Worm (Caenorhabditis elegans) whole organism, late embryonic: ENCODE measurements around the gene cul-6.

ENCODE experiments used
- C08G9.2 ChIP-seq: sonication (generic microtip); optimal IDR thresholded peaks from 2 replicates; lab custom pipeline; 2016; ENCODE audit warnings: mild to moderate bottlenecking, missing genetic modification characterization, moderate library complexity, missing compliant biosample characterization
- C38D4.7 ChIP-seq: fragments of 200-800 bp; sonication (Bioruptor generic); optimal IDR thresholded peaks from 2 replicates; lab custom pipeline; 2018; ENCODE audit warnings: mild to moderate bottlenecking, missing genetic modification characterization, moderate library complexity, missing compliant biosample characterization
- K02D7.2 ChIP-seq: sonication (generic microtip); optimal IDR thresholded peaks from 2 replicates; lab custom pipeline; 2017; ENCODE audit warnings: mild to moderate bottlenecking, missing genetic modification characterization, missing compliant biosample characterization
- ahr-1 ChIP-seq: sonication (generic microtip); optimal IDR thresholded peaks from 2 replicates; lab custom pipeline; 2016; ENCODE audit warnings: missing genetic modification characterization, missing compliant biosample characterization
- ceh-14 ChIP-seq: sonication (generic microtip); optimal IDR thresholded peaks from 2 replicates; lab custom pipeline; 2016; ENCODE audit warnings: missing genotype, missing genetic modification characterization, missing compliant biosample characterization
- ceh-18 ChIP-seq: sonication (generic microtip); optimal IDR thresholded peaks from 2 replicates; lab custom pipeline; 2016; ENCODE audit warnings: missing genetic modification characterization, missing compliant biosample characterization
- ceh-19 ChIP-seq: fragments of 200-800 bp; sonication (Bioruptor generic); optimal IDR thresholded peaks from 2 replicates; lab custom pipeline; 2018; ENCODE audit warnings: mild to moderate bottlenecking, missing genetic modification characterization, missing compliant biosample characterization
- ceh-2 ChIP-seq: sonication (generic microtip); optimal IDR thresholded peaks from 2 replicates; lab custom pipeline; 2016; ENCODE audit warnings: missing genotype, missing genetic modification characterization, missing compliant biosample characterization
- ceh-22 ChIP-seq: sonication (generic microtip); optimal IDR thresholded peaks from 2 replicates; lab custom pipeline; 2017; ENCODE audit warnings: missing biosample characterization, missing genetic modification characterization
- ceh-24 ChIP-seq: sonication (generic microtip); optimal IDR thresholded peaks from 2 replicates; lab custom pipeline; 2016; ENCODE audit warnings: mild to moderate bottlenecking, missing genetic modification characterization, missing compliant biosample characterization
- ceh-30 ChIP-seq: fragments of 150-350 bp; optimal IDR thresholded peaks from 2 replicates; lab custom pipeline; 2014; ENCODE audit warnings: missing biosample characterization, missing genetic modification characterization
- ceh-31 ChIP-seq: sonication (generic microtip); optimal IDR thresholded peaks from 2 replicates; lab custom pipeline; 2016; ENCODE audit warnings: missing genetic modification characterization, missing compliant biosample characterization
- ceh-34 ChIP-seq: sonication (generic microtip); optimal IDR thresholded peaks from 2 replicates; lab custom pipeline; 2016; ENCODE audit warnings: mild to moderate bottlenecking, missing genetic modification characterization, missing compliant biosample characterization
- ceh-45 ChIP-seq: fragments of 200-800 bp; sonication (Bioruptor generic); IDR thresholded peaks from 2 replicates; pipeline ENCODE4 v1.3.6; 2022; ENCODE audit warnings: missing genetic modification reagents, missing genetic modification characterization, missing compliant biosample characterization
- ceh-48 ChIP-seq: sonication (generic microtip); optimal IDR thresholded peaks from 2 replicates; lab custom pipeline; 2016; ENCODE audit warnings: missing genetic modification characterization, inconsistent platforms, missing compliant biosample characterization
- che-1 ChIP-seq: sonication (generic microtip); optimal IDR thresholded peaks from 2 replicates; lab custom pipeline; 2016; ENCODE audit warnings: mild to moderate bottlenecking, missing genetic modification characterization, missing compliant biosample characterization
- dve-1 ChIP-seq: sonication (generic microtip); optimal IDR thresholded peaks from 2 replicates; lab custom pipeline; 2017; ENCODE audit warnings: antibody characterized with exemption, mild to moderate bottlenecking, missing genetic modification characterization, missing compliant biosample characterization
- fkh-10 ChIP-seq: fragments of 150-350 bp; optimal IDR thresholded peaks from 2 replicates; lab custom pipeline; 2014; ENCODE audit warnings: missing biosample characterization, missing genetic modification reagents, missing genetic modification characterization
- fkh-6 ChIP-seq: sonication (generic microtip); optimal IDR thresholded peaks from 2 replicates; lab custom pipeline; 2016; ENCODE audit warnings: missing genetic modification characterization, missing compliant biosample characterization
- gmeb-2 ChIP-seq: sonication (generic microtip); optimal IDR thresholded peaks from 2 replicates; lab custom pipeline; 2016; ENCODE audit warnings: missing genetic modification characterization, inconsistent platforms, missing compliant biosample characterization
- hlh-13 ChIP-seq: fragments of 200-800 bp; sonication (Bioruptor generic); optimal IDR thresholded peaks from 2 replicates; lab custom pipeline; 2018; ENCODE audit warnings: mild to moderate bottlenecking, missing genetic modification characterization, missing compliant biosample characterization
- hlh-15 ChIP-seq: sonication (generic microtip); optimal IDR thresholded peaks from 2 replicates; lab custom pipeline; 2016; ENCODE audit warnings: missing genetic modification characterization, missing compliant biosample characterization
- hlh-30 ChIP-seq: sonication (generic microtip); optimal IDR thresholded peaks from 2 replicates; lab custom pipeline; 2017; ENCODE audit warnings: antibody characterized with exemption, missing genetic modification characterization, missing compliant biosample characterization; ENCODE audit not compliant: insufficient read depth
- hlh-6 ChIP-seq: sonication (generic microtip); optimal IDR thresholded peaks from 2 replicates; lab custom pipeline; 2016; ENCODE audit warnings: missing genotype, missing genetic modification characterization, missing compliant biosample characterization
- hlh-8 ChIP-seq: sonication (generic microtip); optimal IDR thresholded peaks from 2 replicates; lab custom pipeline; 2016; ENCODE audit warnings: missing genotype, missing genetic modification characterization, missing compliant biosample characterization
- mec-3 ChIP-seq: sonication (generic microtip); optimal IDR thresholded peaks from 2 replicates; lab custom pipeline; 2016; ENCODE audit warnings: borderline replicate concordance, missing genetic modification characterization, missing compliant biosample characterization
- nfya-1 ChIP-seq: sonication (generic microtip); optimal IDR thresholded peaks from 2 replicates; lab custom pipeline; 2017; ENCODE audit warnings: missing genetic modification characterization, mild to moderate bottlenecking, missing compliant biosample characterization, antibody characterized with exemption, moderate library complexity
- pag-3 ChIP-seq: sonication (generic microtip); optimal IDR thresholded peaks from 2 replicates; lab custom pipeline; 2016; ENCODE audit warnings: missing compliant biosample characterization, missing genetic modification characterization, borderline replicate concordance
- pat-9 ChIP-seq: fragments of 200-800 bp; sonication (Bioruptor generic); optimal IDR thresholded peaks from 2 replicates; lab custom pipeline; 2018; ENCODE audit warnings: mild to moderate bottlenecking, missing genetic modification characterization, moderate library complexity, missing compliant biosample characterization
- pha-2 ChIP-seq: sonication (generic microtip); optimal IDR thresholded peaks from 2 replicates; lab custom pipeline; 2017; ENCODE audit warnings: mild to moderate bottlenecking, missing genetic modification characterization, missing compliant biosample characterization
- pha-4 ChIP-seq: fragments of 150-350 bp; optimal IDR thresholded peaks from 2 replicates; lab custom pipeline; 2018; ENCODE audit warnings: missing biosample characterization, missing genetic modification reagents, missing genetic modification characterization
- rnt-1 ChIP-seq: sonication (generic microtip); optimal IDR thresholded peaks from 2 replicates; lab custom pipeline; 2016; ENCODE audit warnings: missing genetic modification characterization, missing compliant biosample characterization
- sdc-2 ChIP-seq: sonication (generic microtip); optimal IDR thresholded peaks from 2 replicates; lab custom pipeline; 2016; ENCODE audit warnings: missing genotype, missing genetic modification characterization, missing compliant biosample characterization
- sox-4 ChIP-seq: sonication (generic microtip); optimal IDR thresholded peaks from 2 replicates; lab custom pipeline; 2017; ENCODE audit warnings: mild to moderate bottlenecking, missing genetic modification characterization, inconsistent platforms, missing compliant biosample characterization
- syd-9 ChIP-seq: sonication (generic microtip); optimal IDR thresholded peaks from 2 replicates; lab custom pipeline; 2016; ENCODE audit warnings: mild to moderate bottlenecking, missing genetic modification characterization, moderate library complexity, missing compliant biosample characterization
- tbx-2 ChIP-seq: sonication (generic microtip); optimal IDR thresholded peaks from 2 replicates; lab custom pipeline; 2016; ENCODE audit warnings: missing genetic modification characterization, missing compliant biosample characterization
- tbx-7 ChIP-seq: sonication (generic microtip); optimal IDR thresholded peaks from 2 replicates; lab custom pipeline; 2016; ENCODE audit warnings: missing genotype, missing genetic modification characterization, missing compliant biosample characterization
- unc-42 ChIP-seq: sonication (generic microtip); optimal IDR thresholded peaks from 2 replicates; lab custom pipeline; 2016; ENCODE audit warnings: missing genotype, missing genetic modification characterization, missing compliant biosample characterization
- unc-55 ChIP-seq: sonication (generic microtip); optimal IDR thresholded peaks from 2 replicates; lab custom pipeline; 2017; ENCODE audit warnings: missing biosample characterization, missing genetic modification reagents, missing genetic modification characterization
- ztf-16 ChIP-seq: sonication (generic microtip); optimal IDR thresholded peaks from 2 replicates; lab custom pipeline; 2017; ENCODE audit warnings: missing genetic modification characterization, missing compliant biosample characterization

cul-6 gene

DNA sequence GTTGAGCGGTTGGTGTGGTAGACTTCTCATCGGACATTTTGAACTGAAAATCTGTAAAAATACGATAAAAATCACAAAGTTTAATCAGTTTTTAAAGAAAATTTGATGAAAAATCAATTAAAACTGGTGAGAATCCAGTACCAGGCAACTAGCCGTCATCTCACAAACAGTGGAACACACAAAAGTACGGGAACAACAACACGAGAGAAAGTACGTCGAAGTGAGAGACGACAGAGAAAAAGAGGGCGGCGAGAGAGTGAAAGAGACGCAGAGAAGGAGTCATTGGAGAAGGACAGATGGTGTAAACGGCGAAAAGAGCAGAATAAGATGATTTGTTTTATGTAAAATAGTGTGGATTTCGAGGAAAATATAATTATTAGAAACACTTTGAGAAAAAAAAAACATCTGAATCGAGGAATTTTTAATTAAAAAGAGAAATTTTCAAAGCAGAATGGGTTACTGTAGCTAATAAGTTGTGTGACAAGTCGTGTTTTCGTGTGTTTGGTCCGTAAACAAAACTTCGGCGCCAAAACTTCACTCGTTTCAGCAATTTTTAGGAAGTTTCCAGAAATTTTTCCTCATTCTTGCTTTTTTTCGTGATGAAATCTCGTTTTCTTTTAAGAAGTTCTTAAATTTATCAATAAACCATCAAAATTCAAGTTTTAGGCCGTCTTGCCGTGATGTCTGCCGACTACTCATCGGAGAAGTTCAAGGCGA is 22.9 kb downstream of the cul-6 start, which contains the start of the genes hsb-1 and let-99:
Gene hsb-1 (minus strand): TSS at position 51 of the 717 bp plus-strand sequence.
Gene let-99 (plus strand): TSS at position 667 of the 717 bp plus-strand sequence.
- peak; percentile 36 for TF ChIP-seq unc-55 (GFP tag; lab: Kevin White, UChicago)
- no peak for TF ChIP-seq pha-2 (tag; lab: Kevin White, UChicago)
- no peak for TF ChIP-seq C08G9.2 (tag; lab: Kevin White, UChicago)
- TF ChIP-seq ceh-22 (tag; lab: Kevin White, UChicago) = no peak
- peak; percentile 3 for TF ChIP-seq ceh-48 (tag; lab: Kevin White, UChicago)
- no peak for TF ChIP-seq ceh-30 (tag; lab: Kevin White, UChicago)
- TF ChIP-seq syd-9 (tag; lab: Kevin White, UChicago) = no peak
- no peak for TF ChIP-seq pag-3
- TF ChIP-seq hlh-8 (tag; lab: Kevin White, UChicago) = peak; percentile 5
- TF ChIP-seq ceh-18 = no peak
- TF ChIP-seq rnt-1 (tag; lab: Kevin White, UChicago) = no peak
- peak; percentile 1 for TF ChIP-seq tbx-2
- TF ChIP-seq K02D7.2 (tag; lab: Kevin White, UChicago) = no peak
- peak; percentile 34 for TF ChIP-seq ceh-31
- no peak for TF ChIP-seq fkh-10 (GFP tag; lab: Kevin White, UChicago)
- TF ChIP-seq ztf-16 (tag; lab: Kevin White, UChicago) = no peak
- TF ChIP-seq unc-42 (tag; lab: Kevin White, UChicago) = peak; percentile 35
- no peak for TF ChIP-seq ahr-1 (tag; lab: Kevin White, UChicago)
- TF ChIP-seq nfya-1 (tag; lab: Kevin White, UChicago) = peak; percentile 47
- no peak for TF ChIP-seq ceh-19 (GFP tag; lab: Kevin White, UChicago)
- no peak for TF ChIP-seq fkh-6 (tag; lab: Kevin White, UChicago)

DNA sequence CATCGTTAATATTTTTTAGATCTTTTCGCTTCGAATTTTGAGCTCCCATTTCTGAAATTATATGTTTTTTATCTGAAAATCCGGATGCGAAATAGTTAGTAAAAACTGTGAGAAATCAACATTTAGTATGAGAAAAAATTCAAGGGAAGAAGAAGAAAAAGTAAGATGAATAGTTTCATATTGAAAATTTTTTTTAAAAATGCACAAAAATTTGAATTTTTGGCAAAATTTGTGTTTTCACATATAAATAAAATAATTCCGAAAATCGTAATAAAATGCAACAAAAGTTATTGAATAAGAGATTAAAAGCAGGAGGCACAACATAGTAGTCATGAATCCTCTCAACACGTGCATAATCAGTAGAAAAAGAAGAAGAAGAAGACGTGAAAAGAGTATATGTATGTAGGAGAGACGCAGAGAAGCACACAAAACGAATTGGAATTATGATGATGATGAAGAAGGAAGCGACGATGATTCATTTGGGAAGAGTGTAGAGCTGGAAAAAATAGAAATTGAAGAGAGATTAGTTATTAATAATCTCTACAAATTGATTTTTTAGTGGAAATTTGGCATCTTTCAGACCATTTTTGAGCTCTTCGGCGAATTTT is 24.2 kb downstream of the cul-6 start, which contains the start of gene eak-7:
Gene eak-7 (minus strand): TSS at position 51 of the 608 bp plus-strand sequence.
- TF ChIP-seq pha-4 (tag; lab: Kevin White, UChicago) (no peak), ceh-48 (tag; lab: Kevin White, UChicago) (no peak), hlh-30 (tag; lab: Kevin White, UChicago) (no peak), ceh-19 (GFP tag; lab: Kevin White, UChicago) (no peak), sox-4 (tag; lab: Kevin White, UChicago) (no peak), hlh-15 (tag; lab: Kevin White, UChicago) (no peak), sdc-2 (tag; lab: Kevin White, UChicago) (no peak), ceh-34 (tag; lab: Kevin White, UChicago) (no peak), ceh-14 (tag; lab: Kevin White, UChicago) (no peak), che-1 (tag; lab: Kevin White, UChicago) (no peak), pat-9 (tag; lab: Kevin White, UChicago) (no peak), ceh-24 (tag; lab: Kevin White, UChicago) (no peak), ztf-16 (tag; lab: Kevin White, UChicago) (no peak), C38D4.7 (GFP tag; lab: Kevin White, UChicago) (no peak), mec-3 (tag; lab: Kevin White, UChicago) (no peak), hlh-13 (no peak)

DNA sequence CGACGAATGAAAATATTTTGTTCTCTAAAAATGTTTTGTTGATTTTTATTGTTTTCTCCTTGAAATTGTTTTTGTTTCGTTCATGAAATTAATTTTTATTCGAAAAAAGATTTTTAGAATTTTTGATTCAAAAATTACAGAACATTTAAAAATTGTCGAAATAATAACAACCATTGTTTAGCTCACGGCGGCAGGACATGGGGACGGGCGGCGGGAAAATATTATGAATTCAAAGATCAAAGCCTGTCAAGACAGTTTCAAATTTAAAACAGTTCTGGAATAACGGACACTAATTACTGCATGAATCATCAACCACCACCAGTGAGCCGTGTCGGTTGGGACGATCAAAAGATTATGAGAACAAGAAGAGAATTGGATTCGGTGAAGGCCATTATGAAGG is 29.7 kb downstream of the cul-6 start, which contains the start of gene snb-7:
Gene snb-7 (plus strand): TSS at position 301 of the 400 bp plus-strand sequence.
- TF ChIP-seq ceh-45 (GFP tag; lab: Robert Waterston, UW) (no peak), ahr-1 (tag; lab: Kevin White, UChicago) (no peak), ceh-22 (tag; lab: Kevin White, UChicago) (no peak), K02D7.2 (tag; lab: Kevin White, UChicago) (no peak), hlh-6 (tag; lab: Kevin White, UChicago) (no peak), unc-42 (tag; lab: Kevin White, UChicago) (no peak), fkh-10 (GFP tag; lab: Kevin White, UChicago) (no peak), ceh-2 (tag; lab: Kevin White, UChicago) (no peak), ceh-14 (tag; lab: Kevin White, UChicago) (no peak), syd-9 (tag; lab: Kevin White, UChicago) (no peak), dve-1 (tag; lab: Kevin White, UChicago) (no peak), tbx-7 (tag; lab: Kevin White, UChicago) (no peak), gmeb-2 (tag; lab: Kevin White, UChicago) (no peak), che-1 (tag; lab: Kevin White, UChicago) (no peak)
- TF ChIP-seq, all 69 proteins: peak for 0
